Worm (Caenorhabditis elegans) whole organism, L3 larva: ENCODE data around the gene rpl-37.

ENCODE experiments used
- R02D3.7 ChIP-seq: fragments of 150-350 bp; optimal IDR thresholded peaks from 2 replicates; lab custom pipeline; 2014; ENCODE audit warnings: missing biosample characterization, missing genetic modification characterization
- ZK546.5 ChIP-seq: sonication (generic microtip); optimal IDR thresholded peaks from 2 replicates; lab custom pipeline; 2017; ENCODE audit warnings: missing biosample characterization, missing genetic modification characterization
- aly-2 ChIP-seq: fragments of 150-350 bp; optimal IDR thresholded peaks from 2 replicates; lab custom pipeline; 2014; ENCODE audit warnings: missing biosample characterization, missing genetic modification characterization
- ama-1 ChIP-seq: fragments of 150-350 bp; optimal IDR thresholded peaks from 2 replicates; lab custom pipeline; 2018
- ceh-16 ChIP-seq: sonication (generic microtip); optimal IDR thresholded peaks from 2 replicates; lab custom pipeline; 2017; ENCODE audit warnings: missing biosample characterization, missing genetic modification characterization
- ceh-28 ChIP-seq: fragments of 150-350 bp; optimal IDR thresholded peaks from 2 replicates; lab custom pipeline; 2014; ENCODE audit warnings: missing biosample characterization, missing genetic modification reagents, missing genetic modification characterization
- ceh-82 ChIP-seq: fragments of 150-350 bp; optimal IDR thresholded peaks from 2 replicates; lab custom pipeline; 2014; ENCODE audit warnings: missing biosample characterization, missing genetic modification characterization
- egl-27 ChIP-seq: sonication (generic microtip); optimal IDR thresholded peaks from 4 replicates; lab custom pipeline; 2017; ENCODE audit warnings: missing biosample characterization, missing genetic modification reagents, missing genetic modification characterization
- egl-5 ChIP-seq: fragments of 150-350 bp; optimal IDR thresholded peaks from 2 replicates; lab custom pipeline; 2017; ENCODE audit warnings: missing biosample characterization, missing genetic modification reagents, missing genetic modification characterization, inconsistent platforms
- elt-2 ChIP-seq: sonication (generic microtip); optimal IDR thresholded peaks from 2 replicates; lab custom pipeline; 2016; ENCODE audit warnings: missing genetic modification reagents, mild to moderate bottlenecking, missing genetic modification characterization, missing compliant biosample characterization
- elt-3 ChIP-seq, 3 experiments: fragments of 150-350 bp in 1 of 3; sonication (generic microtip) in 2 of 3; optimal IDR thresholded peaks; 2 replicates in 2 of 3; 4 replicates in 1 of 3; lab custom pipeline; 2014 to 2017; ENCODE audit warnings: missing biosample characterization in 3 of 3, missing genetic modification characterization in 3 of 3
- fkh-2 ChIP-seq: fragments of 150-350 bp; optimal IDR thresholded peaks from 2 replicates; lab custom pipeline; 2014; ENCODE audit warnings: missing biosample characterization, missing genetic modification reagents, missing genetic modification characterization
- fos-1 ChIP-seq: fragments of 150-350 bp; optimal IDR thresholded peaks from 2 replicates; lab custom pipeline; 2014; ENCODE audit warnings: missing biosample characterization, missing genetic modification characterization
- hmg-11 ChIP-seq: sonication (generic microtip); optimal IDR thresholded peaks from 2 replicates; lab custom pipeline; 2016; ENCODE audit warnings: missing genetic modification characterization, missing compliant biosample characterization
- jun-1 ChIP-seq: fragments of 150-350 bp; optimal IDR thresholded peaks from 2 replicates; lab custom pipeline; 2014; ENCODE audit warnings: missing biosample characterization, missing genetic modification reagents, missing genetic modification characterization
- lin-15B ChIP-seq: fragments of 150-350 bp; optimal IDR thresholded peaks from 2 replicates; lab custom pipeline; 2014; ENCODE audit warnings: missing biosample characterization, missing genetic modification characterization
- lin-39 ChIP-seq: fragments of 150-350 bp; optimal IDR thresholded peaks from 2 replicates; lab custom pipeline; 2018; ENCODE audit warnings: missing biosample characterization, missing genetic modification reagents, missing genetic modification characterization
- lsy-12 ChIP-seq: sonication (generic microtip); optimal IDR thresholded peaks from 2 replicates; lab custom pipeline; 2016; ENCODE audit warnings: mild to moderate bottlenecking, missing genetic modification characterization, missing compliant biosample characterization
- mdl-1 ChIP-seq: fragments of 150-350 bp; optimal IDR thresholded peaks from 2 replicates; lab custom pipeline; 2014; ENCODE audit warnings: missing biosample characterization, missing genetic modification characterization
- mml-1 ChIP-seq: fragments of 150-350 bp; sonication (generic microtip); optimal IDR thresholded peaks from 3 replicates; lab custom pipeline; 2014; ENCODE audit warnings: missing biosample characterization, missing genetic modification characterization
- nfya-1 ChIP-seq: sonication (generic microtip); optimal IDR thresholded peaks from 2 replicates; lab custom pipeline; 2017; ENCODE audit warnings: missing genetic modification characterization, mild to moderate bottlenecking, missing compliant biosample characterization, antibody characterized with exemption, moderate library complexity; ENCODE audit not compliant: insufficient read depth
- nhr-11 ChIP-seq: fragments of 150-350 bp; optimal IDR thresholded peaks from 2 replicates; lab custom pipeline; 2014; ENCODE audit warnings: missing biosample characterization, missing genetic modification characterization
- nhr-12 ChIP-seq: fragments of 150-350 bp; optimal IDR thresholded peaks from 2 replicates; lab custom pipeline; 2014; ENCODE audit warnings: missing biosample characterization, missing genetic modification characterization
- nhr-23 ChIP-seq: fragments of 150-350 bp; optimal IDR thresholded peaks from 2 replicates; lab custom pipeline; 2014; ENCODE audit warnings: missing biosample characterization, missing genetic modification reagents, missing genetic modification characterization
- nhr-237 ChIP-seq: fragments of 150-350 bp; optimal IDR thresholded peaks from 2 replicates; lab custom pipeline; 2014; ENCODE audit warnings: missing biosample characterization, missing genetic modification characterization
- nhr-25 ChIP-seq: sonication (generic microtip); optimal IDR thresholded peaks from 2 replicates; lab custom pipeline; 2017; ENCODE audit warnings: missing biosample characterization, missing genetic modification characterization
- nhr-43 ChIP-seq: sonication (generic microtip); optimal IDR thresholded peaks from 2 replicates; lab custom pipeline; 2016; ENCODE audit warnings: mild to moderate bottlenecking, missing genetic modification characterization, missing compliant biosample characterization; ENCODE audit not compliant: poor library complexity, severe bottlenecking
- nhr-67 ChIP-seq: fragments of 150-350 bp; optimal IDR thresholded peaks from 2 replicates; lab custom pipeline; 2014; ENCODE audit warnings: missing biosample characterization, missing genetic modification characterization
- nhr-77 ChIP-seq: fragments of 150-350 bp; optimal IDR thresholded peaks from 2 replicates; lab custom pipeline; 2014; ENCODE audit warnings: missing biosample characterization, missing genetic modification characterization
- pha-4 ChIP-seq: fragments of 150-350 bp; optimal IDR thresholded peaks from 2 replicates; lab custom pipeline; 2014; ENCODE audit warnings: missing biosample characterization, missing genetic modification reagents, missing genetic modification characterization
- pqm-1 ChIP-seq: fragments of 150-350 bp; optimal IDR thresholded peaks from 2 replicates; lab custom pipeline; 2017; ENCODE audit warnings: missing biosample characterization, missing genetic modification characterization, inconsistent platforms
- sea-2 ChIP-seq: fragments of 150-350 bp; sonication (generic microtip); optimal IDR thresholded peaks from 4 replicates; lab custom pipeline; 2014; ENCODE audit warnings: missing biosample characterization, missing genetic modification reagents, missing genetic modification characterization
- skn-1 ChIP-seq: fragments of 150-350 bp; optimal IDR thresholded peaks from 2 replicates; lab custom pipeline; 2014; ENCODE audit warnings: missing biosample characterization, missing genetic modification characterization
- snpc-4 ChIP-seq: fragments of 150-350 bp; optimal IDR thresholded peaks from 2 replicates; lab custom pipeline; 2014; ENCODE audit warnings: missing biosample characterization, missing genetic modification characterization
- tbx-2 ChIP-seq: sonication (generic microtip); optimal IDR thresholded peaks from 2 replicates; lab custom pipeline; 2016; ENCODE audit warnings: mild to moderate bottlenecking, missing genetic modification characterization, missing compliant biosample characterization
- unc-39 ChIP-seq: sonication (generic microtip); optimal IDR thresholded peaks from 4 replicates; lab custom pipeline; 2017; ENCODE audit warnings: missing biosample characterization, missing genetic modification characterization
- unc-62 ChIP-seq: fragments of 150-350 bp; sonication (generic microtip); optimal IDR thresholded peaks from 4 replicates; lab custom pipeline; 2014; ENCODE audit warnings: missing biosample characterization, missing genetic modification reagents, missing genetic modification characterization
- ztf-4 ChIP-seq: fragments of 150-350 bp; optimal IDR thresholded peaks from 2 replicates; lab custom pipeline; 2014; ENCODE audit warnings: missing biosample characterization, missing genetic modification characterization

The rpl-37 gene

ce11 chrIII:3520417-3520816 is 8.0 kb upstream of the rpl-37 start:
- TF ChIP-seq nfya-1 (tag; lab: Kevin White, UChicago) (no peak), lsy-12 (no peak), R02D3.7 (tag; lab: Kevin White, UChicago) (no peak), nhr-67 (no peak), lin-15B (tag; lab: Kevin White, UChicago) (no peak), pqm-1 (tag; lab: Kevin White, UChicago) (peak; percentile 95), fos-1 (tag; lab: Kevin White, UChicago) (no peak), mdl-1 (tag; lab: Kevin White, UChicago) (no peak), elt-2 (tag; lab: Kevin White, UChicago) (peak; percentile 87), nhr-11 (tag; lab: Kevin White, UChicago) (no peak), lin-39 (no peak), sea-2 (GFP tag; lab: Kevin White, UChicago) (no peak), jun-1 (tag; lab: Kevin White, UChicago) (peak; percentile 7), egl-5 (tag; lab: Kevin White, UChicago) (no peak), mml-1 (no peak), nhr-237 (no peak), pha-4 (tag; lab: Kevin White, UChicago) (peak; percentile 51)

- TF ChIP-seq unc-39 (tag; lab: Kevin White, UChicago) (no peak), tbx-2 (tag; lab: Kevin White, UChicago) (no peak), egl-5 (tag; lab: Kevin White, UChicago) (no peak), ceh-16 (no peak), lin-15B (tag; lab: Kevin White, UChicago) (no peak), nhr-25 (tag; lab: Kevin White, UChicago) (no peak), elt-3 (tag; optimal IDR thresholded peaks at IDR 0.05; lab: Kevin White, UChicago) (no peak), lin-39 (no peak), nfya-1 (tag; lab: Kevin White, UChicago) (no peak), ztf-4 (no peak)
These were observed 5.1 kb upstream of the rpl-37 start for ce11 chrIII:3523363-3523762.

ce11 chrIII:3529744-3530208 is 1.3 kb downstream of the rpl-37 start, which contains the start of gene pitp-1:
Gene pitp-1, minus strand, starts transcription at chrIII:3529794.
- TF ChIP-seq pqm-1 (tag; lab: Kevin White, UChicago): peak; percentile 75
- TF ChIP-seq ceh-82: no peak
- TF ChIP-seq nfya-1 (tag; lab: Kevin White, UChicago): peak; percentile 29
- peak; percentile 79 for TF ChIP-seq elt-2 (tag; lab: Kevin White, UChicago)
- TF ChIP-seq ceh-16: no peak
- TF ChIP-seq nhr-25 (tag; lab: Kevin White, UChicago): no peak
- TF ChIP-seq fkh-2 (tag; lab: Kevin White, UChicago): no peak
- peak; percentile 43 for TF ChIP-seq pha-4 (tag; lab: Kevin White, UChicago)
- no peak for TF ChIP-seq elt-3 (tag; optimal IDR thresholded peaks at IDR 0.05; lab: Kevin White, UChicago)

ce11 chrIII:3532035-3532434 is 3.6 kb downstream of the rpl-37 start:
- TF ChIP-seq mml-1 (no peak), ceh-16 (no peak), nhr-25 (tag; lab: Kevin White, UChicago) (no peak), ZK546.5 (no peak), tbx-2 (tag; lab: Kevin White, UChicago) (peak; percentile 1), jun-1 (tag; lab: Kevin White, UChicago) (no peak), R02D3.7 (tag; lab: Kevin White, UChicago) (no peak), nhr-77 (tag; lab: Kevin White, UChicago) (no peak), egl-5 (tag; lab: Kevin White, UChicago) (peak; percentile 21), nhr-43 (no peak), unc-62 (GFP tag; lab: Kevin White, UChicago) (peak; percentile 46), hmg-11 (tag; lab: Kevin White, UChicago) (peak; percentile 92), aly-2 (tag; lab: Kevin White, UChicago) (no peak), ztf-4 (no peak), skn-1 (tag; lab: Kevin White, UChicago) (no peak), snpc-4 (tag; lab: Kevin White, UChicago) (no peak), fos-1 (tag; lab: Kevin White, UChicago) (no peak), ceh-28 (tag; lab: Kevin White, UChicago) (peak; percentile 72), lin-39 (peak; percentile 91), elt-2 (tag; lab: Kevin White, UChicago) (peak; percentile 8), lin-15B (tag; lab: Kevin White, UChicago) (peak; percentile 57), pha-4 (tag; lab: Kevin White, UChicago) (peak; percentile 17), egl-27 (tag; lab: Kevin White, UChicago) (no peak), mdl-1 (tag; lab: Kevin White, UChicago) (no peak), nhr-12 (tag; lab: Kevin White, UChicago) (no peak), ama-1 (lab: Kevin White, UChicago) (no peak), nhr-23 (tag; lab: Kevin White, UChicago) (peak; percentile 42), nfya-1 (tag; lab: Kevin White, UChicago) (peak; percentile 86)
